Worm (Caenorhabditis elegans) whole organism, mixed stage, embryonic: Measurements from ENCODE around the gene F22H10.11.

ENCODE experiments used
- ces-1 ChIP-seq: fragments of 150-350 bp; optimal IDR thresholded peaks from 2 replicates; lab custom pipeline; 2014; ENCODE audit warnings: missing biosample characterization, missing genetic modification reagents, missing genetic modification characterization
- drap-1 ChIP-seq: fragments of 200-800 bp; sonication (Bioruptor generic); optimal IDR thresholded peaks from 3 replicates; lab custom pipeline; 2018; ENCODE audit warnings: mild to moderate bottlenecking, missing genetic modification characterization, missing compliant biosample characterization
- elt-1 ChIP-seq: sonication (generic microtip); optimal IDR thresholded peaks from 2 replicates; lab custom pipeline; 2017; ENCODE audit warnings: missing genetic modification characterization, mild to moderate bottlenecking, missing compliant biosample characterization, antibody characterized with exemption, moderate library complexity, borderline replicate concordance; ENCODE audit not compliant: insufficient read depth
- ham-2 ChIP-seq: fragments of 200-800 bp; sonication (Bioruptor generic); optimal IDR thresholded peaks from 2 replicates; lab custom pipeline; 2018; ENCODE audit warnings: mild to moderate bottlenecking, missing genetic modification characterization, missing compliant biosample characterization
- hlh-1 ChIP-seq: fragments of 150-350 bp; optimal IDR thresholded peaks from 2 replicates; lab custom pipeline; 2014; ENCODE audit warnings: missing biosample characterization, missing genetic modification reagents, missing genetic modification characterization
- mep-1 ChIP-seq: fragments of 150-350 bp; optimal IDR thresholded peaks from 2 replicates; lab custom pipeline; 2017; ENCODE audit warnings: missing biosample characterization, missing genetic modification reagents, missing genetic modification characterization, inconsistent platforms
- mls-2 ChIP-seq: sonication (generic microtip); optimal IDR thresholded peaks from 2 replicates; lab custom pipeline; 2016; ENCODE audit warnings: mild to moderate bottlenecking, missing genetic modification characterization, moderate library complexity, missing compliant biosample characterization
- nhr-12 ChIP-seq: fragments of 150-350 bp; optimal IDR thresholded peaks from 2 replicates; lab custom pipeline; 2014; ENCODE audit warnings: missing biosample characterization, missing genetic modification characterization
- sptf-1 ChIP-seq: sonication (generic microtip); optimal IDR thresholded peaks from 2 replicates; lab custom pipeline; 2017; ENCODE audit warnings: mild to moderate bottlenecking, missing genetic modification characterization, moderate library complexity, missing compliant biosample characterization
- unc-39 ChIP-seq: fragments of 150-350 bp; optimal IDR thresholded peaks from 2 replicates; lab custom pipeline; 2014; ENCODE audit warnings: missing biosample characterization, missing genetic modification characterization
- unc-62 ChIP-seq: fragments of 150-350 bp; optimal IDR thresholded peaks from 2 replicates; lab custom pipeline; 2014; ENCODE audit warnings: missing biosample characterization, missing genetic modification reagents, missing genetic modification characterization
- ztf-11 ChIP-seq: fragments of 150-350 bp; optimal IDR thresholded peaks from 2 replicates; lab custom pipeline; 2014; ENCODE audit warnings: missing biosample characterization, missing genetic modification characterization

DNA sequence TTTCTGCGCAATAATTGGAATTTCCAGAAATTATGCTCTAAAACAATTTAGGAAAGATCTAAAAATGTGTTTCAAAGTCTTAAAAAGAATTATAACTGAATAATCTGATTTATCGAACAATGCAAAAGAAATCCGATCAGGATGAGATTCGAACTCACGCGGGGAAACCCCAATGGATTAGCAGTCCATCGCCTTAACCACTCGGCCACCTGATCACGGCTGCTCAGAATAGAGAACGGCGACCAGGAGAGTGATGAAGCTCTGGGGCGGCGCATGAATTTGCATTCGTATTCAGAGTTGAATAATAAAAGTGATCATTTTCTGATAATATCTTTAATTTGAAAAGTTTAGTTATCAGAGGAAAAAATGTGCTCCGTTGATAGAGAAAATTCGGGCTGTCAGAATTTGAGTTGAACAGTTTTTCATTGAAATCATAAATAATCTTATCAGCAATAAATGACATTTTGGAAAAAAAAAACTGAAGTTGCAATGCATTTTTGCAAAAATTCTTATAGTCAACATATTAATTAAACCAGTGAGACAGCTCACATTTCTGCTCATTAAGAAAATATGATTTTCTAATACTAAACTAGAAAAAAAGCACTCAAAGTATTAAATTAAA, 2.1 kb upstream of the F22H10.11 start:
- no peak for TF ChIP-seq ham-2 (GFP tag; lab: Kevin White, UChicago)
- TF ChIP-seq unc-39 (tag; lab: Kevin White, UChicago), result no peak
- TF ChIP-seq nhr-12 (tag; lab: Kevin White, UChicago), result no peak
- no peak for TF ChIP-seq hlh-1 (tag; lab: Kevin White, UChicago)
- TF ChIP-seq mls-2 (tag; lab: Kevin White, UChicago), result no peak
- TF ChIP-seq unc-62 (GFP tag; lab: Kevin White, UChicago), result no peak
- no peak for TF ChIP-seq mep-1 (tag; lab: Kevin White, UChicago)
- TF ChIP-seq sptf-1 (tag; lab: Kevin White, UChicago), result no peak
- TF ChIP-seq elt-1 (tag; lab: Kevin White, UChicago), result no peak
- TF ChIP-seq drap-1 (GFP tag; lab: Kevin White, UChicago), result no peak
- TF ChIP-seq ces-1 (GFP tag; lab: Kevin White, UChicago), result no peak
- TF ChIP-seq ztf-11, result no peak
